Worm (Caenorhabditis elegans): ENCODE measurements around the gene rpc-2.
A peak's percentile ranks its signal among the peaks of the same experiment; 100 is the strongest.

The rpc-2 gene

ce11 chrIII:5566496-5566895 is 9.3 kb downstream of the rpc-2 start:
- peak; percentile 44; the same call in 1 of the 2 replicates for TF ChIP-seq ztf-23 (GFP tag; IDR thresholded peaks at IDR 0.05)
- TF ChIP-seq tab-1 (GFP tag; IDR thresholded peaks at IDR 0.05): no peak

ce11 chrIII:5568265-5568664 is 11.1 kb downstream of the rpc-2 start:
- TF ChIP-seq med-1 (GFP tag; optimal IDR thresholded peaks at IDR 0.05; ENCODE audit: insufficient read depth) (no peak), flt-1 (GFP tag; IDR thresholded peaks at IDR 0.05) (no peak), tab-1 (GFP tag; IDR thresholded peaks at IDR 0.05) (0 out of 2 replicates have a peak, but pooled peaks have one; percentile 59), T22C8.4 (GFP tag; IDR thresholded peaks at IDR 0.05) (no peak), ref-1 (GFP tag; conservative IDR thresholded peaks at IDR 0.05) (no peak)

ce11 chrIII:5568679-5569078 is 11.5 kb downstream of the rpc-2 start, which contains the start of gene nspb-12:
nspb-12 (minus strand) TSS chrIII:5568779.
- TF ChIP-seq T22C8.4 (GFP tag; IDR thresholded peaks at IDR 0.05) (no peak), med-1 (GFP tag; optimal IDR thresholded peaks at IDR 0.05; ENCODE audit: insufficient read depth) (no peak), ztf-29 (GFP tag; IDR thresholded peaks at IDR 0.05) (no peak), klf-2 (GFP tag; conservative IDR thresholded peaks at IDR 0.05) (no peak), flt-1 (GFP tag; IDR thresholded peaks at IDR 0.05) (no peak), ztf-23 (GFP tag; IDR thresholded peaks at IDR 0.05) (no peak), cog-1 (tag; optimal IDR thresholded peaks at IDR 0.05) (no peak), ref-1 (GFP tag; conservative IDR thresholded peaks at IDR 0.05) (no peak), tab-1 (GFP tag; IDR thresholded peaks at IDR 0.05) (no peak)

ce11 chrIII:5570814-5571443 is 13.8 kb downstream of the rpc-2 start:
- TF ChIP-seq T22C8.4 (GFP tag; IDR thresholded peaks at IDR 0.05): no peak
- no peak for TF ChIP-seq cog-1 (tag; optimal IDR thresholded peaks at IDR 0.05)

ce11 chrIII:5572806-5573205 is 15.6 kb downstream of the rpc-2 start:
- TF ChIP-seq flt-1 (GFP tag; IDR thresholded peaks at IDR 0.05): no peak

- TF ChIP-seq flt-1 (GFP tag; IDR thresholded peaks at IDR 0.05): no peak
- TF ChIP-seq T22C8.4 (GFP tag; IDR thresholded peaks at IDR 0.05): no peak
- no peak for TF ChIP-seq ztf-29 (GFP tag; IDR thresholded peaks at IDR 0.05)
- TF ChIP-seq med-1 (GFP tag; optimal IDR thresholded peaks at IDR 0.05; ENCODE audit: insufficient read depth): no peak
- no peak for TF ChIP-seq cog-1 (tag; optimal IDR thresholded peaks at IDR 0.05)
- no peak for TF ChIP-seq ztf-23 (GFP tag; IDR thresholded peaks at IDR 0.05)
- TF ChIP-seq ref-1 (GFP tag; conservative IDR thresholded peaks at IDR 0.05): no peak
- no peak for TF ChIP-seq tab-1 (GFP tag; IDR thresholded peaks at IDR 0.05)
- no peak for TF ChIP-seq klf-2 (GFP tag; conservative IDR thresholded peaks at IDR 0.05)
These were observed 16.5 kb downstream of the rpc-2 start, which contains the start of gene molo-1 for ce11 chrIII:5573694-5574093. molo-1 (plus strand) TSS chrIII:5573994.

- no peak for TF ChIP-seq ztf-23 (GFP tag; IDR thresholded peaks at IDR 0.05)
- TF ChIP-seq cog-1 (tag; optimal IDR thresholded peaks at IDR 0.05): no peak
These were observed 23.9 kb downstream of the rpc-2 start, which contains the start of gene F56D2.5 for ce11 chrIII:5581049-5581448. F56D2.5 (minus strand) TSS chrIII:5581419.

- TF ChIP-seq flt-1 (GFP tag; IDR thresholded peaks at IDR 0.05): no peak
- TF ChIP-seq T22C8.4 (GFP tag; IDR thresholded peaks at IDR 0.05): no peak
- no peak for TF ChIP-seq ztf-23 (GFP tag; IDR thresholded peaks at IDR 0.05)
- TF ChIP-seq med-1 (GFP tag; optimal IDR thresholded peaks at IDR 0.05; ENCODE audit: insufficient read depth): no peak
- no peak for TF ChIP-seq klf-2 (GFP tag; conservative IDR thresholded peaks at IDR 0.05)
- TF ChIP-seq tab-1 (GFP tag; IDR thresholded peaks at IDR 0.05): no peak
- no peak for TF ChIP-seq ztf-29 (GFP tag; IDR thresholded peaks at IDR 0.05)
- TF ChIP-seq ref-1 (GFP tag; conservative IDR thresholded peaks at IDR 0.05): no peak
- TF ChIP-seq cog-1 (tag; optimal IDR thresholded peaks at IDR 0.05): no peak
These were observed 25.6 kb downstream of the rpc-2 start, which contains the start of the genes F56D2.8 and uev-2 for ce11 chrIII:5582766-5583165. F56D2.8 (minus strand) TSS chrIII:5582866. uev-2 (plus strand) TSS chrIII:5583125.

ce11 chrIII:5584647-5585046 is 27.5 kb downstream of the rpc-2 start, which contains the start of gene F56D2.3:
F56D2.3 (plus strand) TSS chrIII:5584947.
- no peak for TF ChIP-seq klf-2 (GFP tag; conservative IDR thresholded peaks at IDR 0.05)
- no peak for TF ChIP-seq T22C8.4 (GFP tag; IDR thresholded peaks at IDR 0.05)
- no peak for TF ChIP-seq flt-1 (GFP tag; IDR thresholded peaks at IDR 0.05)
- no peak for TF ChIP-seq cog-1 (tag; optimal IDR thresholded peaks at IDR 0.05)
- no peak for TF ChIP-seq tab-1 (GFP tag; IDR thresholded peaks at IDR 0.05)
- no peak for TF ChIP-seq ztf-29 (GFP tag; IDR thresholded peaks at IDR 0.05)
- no peak for TF ChIP-seq ref-1 (GFP tag; conservative IDR thresholded peaks at IDR 0.05)
- TF ChIP-seq ztf-23 (GFP tag; IDR thresholded peaks at IDR 0.05): no peak
- no peak for TF ChIP-seq med-1 (GFP tag; optimal IDR thresholded peaks at IDR 0.05; ENCODE audit: insufficient read depth)

ce11 chrIII:5585711-5586110 is 28.5 kb downstream of the rpc-2 start:
- no peak for TF ChIP-seq klf-2 (GFP tag; conservative IDR thresholded peaks at IDR 0.05)
- no peak for TF ChIP-seq T22C8.4 (GFP tag; IDR thresholded peaks at IDR 0.05)
- TF ChIP-seq med-1 (GFP tag; optimal IDR thresholded peaks at IDR 0.05; ENCODE audit: insufficient read depth): no peak
- TF ChIP-seq flt-1 (GFP tag; IDR thresholded peaks at IDR 0.05): no peak
- TF ChIP-seq cog-1 (tag; optimal IDR thresholded peaks at IDR 0.05): no peak
- no peak for TF ChIP-seq ztf-29 (GFP tag; IDR thresholded peaks at IDR 0.05)
- TF ChIP-seq ref-1 (GFP tag; conservative IDR thresholded peaks at IDR 0.05): no peak
- no peak for TF ChIP-seq ztf-23 (GFP tag; IDR thresholded peaks at IDR 0.05)
- TF ChIP-seq tab-1 (GFP tag; IDR thresholded peaks at IDR 0.05): no peak

- TF ChIP-seq med-1 (GFP tag; optimal IDR thresholded peaks at IDR 0.05; ENCODE audit: insufficient read depth) (no peak), ztf-29 (GFP tag; IDR thresholded peaks at IDR 0.05) (no peak), cog-1 (tag; optimal IDR thresholded peaks at IDR 0.05) (no peak), flt-1 (GFP tag; IDR thresholded peaks at IDR 0.05) (0 out of 2 replicates have a peak, but pooled peaks have one; percentile 44), ztf-23 (GFP tag; IDR thresholded peaks at IDR 0.05) (no peak)
These were observed 29.8 kb downstream of the rpc-2 start, which contains the start of gene F56D2.2 for ce11 chrIII:5586925-5587324. F56D2.2 (plus strand) TSS chrIII:5587263.
